Worm (Caenorhabditis elegans) whole organism, midembryonic: ENCODE data around the gene srh-75.

Source experiments
- flt-1 ChIP-seq: fragments of 200-800 bp; sonication (Bioruptor generic); IDR thresholded peaks from 2 replicates; pipeline ENCODE4 v1.3.6; 2022; ENCODE audit warnings: missing genetic modification characterization, missing compliant biosample characterization
- med-1 ChIP-seq: sonication (generic microtip); optimal IDR thresholded peaks from 2 replicates; lab custom pipeline; 2017; ENCODE audit warnings: missing genetic modification characterization, mild to moderate bottlenecking, missing compliant biosample characterization, antibody characterized with exemption, missing genetic modification reagents; ENCODE audit not compliant: insufficient read depth

DNA sequence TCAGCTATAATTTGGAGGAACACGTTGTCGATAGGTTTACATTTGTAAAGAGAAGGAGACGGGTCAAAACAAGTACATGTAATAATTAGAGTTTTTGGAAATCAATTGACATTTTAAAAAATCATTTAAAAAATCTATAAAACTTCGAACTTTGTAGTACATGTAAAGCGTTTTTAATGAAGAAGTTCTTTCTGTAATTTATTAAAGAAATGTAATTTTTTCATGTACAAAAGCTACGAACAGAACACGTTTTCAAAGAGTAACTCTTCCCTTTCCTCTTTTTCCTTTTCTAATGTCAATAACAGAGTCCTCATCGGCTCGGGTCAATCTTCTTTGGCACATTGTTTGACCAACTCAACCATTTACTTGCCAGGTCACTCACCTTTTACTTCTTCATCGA lies 13.2 kb downstream of the srh-75 start, which contains the start of gene C45B11.6:
- TF ChIP-seq med-1 (GFP tag; lab: Kevin White, UChicago) (no peak), flt-1 (no peak)
